Fruit fly (Drosophila melanogaster) Kc167 (cell line): ENCODE data around the gene CG14423.

Experiments used
- Myc ChIP-seq: fragments of >200 bp; optimal IDR thresholded peaks from 2 replicates; lab custom pipeline; 2017; ENCODE audit warnings: missing external identifiers
- h ChIP-seq: fragments of >200 bp; optimal IDR thresholded peaks from 3 replicates; lab custom pipeline; 2018; ENCODE audit warnings: missing external identifiers
- insv ChIP-seq: fragments of >200 bp; optimal IDR thresholded peaks from 3 replicates; lab custom pipeline; 2018; ENCODE audit warnings: missing external identifiers
- psq ChIP-seq: fragments of >200 bp; optimal IDR thresholded peaks from 2 replicates; lab custom pipeline; 2017; ENCODE audit warnings: missing external identifiers

- no peak for TF ChIP-seq h (lab: Kevin White, UChicago)
- no peak for TF ChIP-seq insv (lab: Kevin White, UChicago)
- TF ChIP-seq Myc (lab: Kevin White, UChicago), result no peak
- no peak for TF ChIP-seq psq (lab: Kevin White, UChicago)
These were observed 48.0 kb downstream of the CG14423 start for dm6 chrX:2993098-2993773.
